In the genomic region with DNA sequence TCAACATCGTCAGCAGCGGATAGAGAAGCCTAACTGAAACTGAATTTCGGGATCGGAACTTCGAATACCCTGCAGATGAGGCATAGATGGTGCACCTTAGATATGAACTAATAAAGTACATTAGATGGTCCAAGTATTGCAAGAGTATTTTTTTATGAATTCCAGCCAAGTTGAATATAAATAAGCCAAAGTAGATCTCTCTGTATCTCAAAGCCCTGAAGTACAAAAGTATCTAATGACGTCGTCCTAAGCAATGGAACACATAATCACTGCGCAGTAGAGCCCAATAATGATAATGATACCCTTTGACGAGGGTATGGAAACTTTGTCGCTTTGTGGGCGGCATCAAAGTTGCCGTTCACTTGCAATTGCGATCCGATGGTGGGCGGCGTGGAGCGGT, we compare ENCODE assay signal across 3 fruit fly cellular contexts.
A peak's percentile ranks its signal among the peaks of the same experiment; 100 is the strongest.
TF ChIP-seq lines count a peak whose summit lies in the region.

No protein-coding gene starts in this region.

- TF ChIP-seq CTCF in whole organism, embryonic (GFP tag; optimal IDR thresholded peaks at IDR 0.05; lab: Kevin White, UChicago) = no peak

TF ChIP-seq in whole organism, embryonic, 481 proteins besides CTCF, POLR2A, EP300 and RAD21 (continues in another document):
- no peak for TF ChIP-seq cad (GFP tag; optimal IDR thresholded peaks at IDR 0.05; lab: Kevin White, UChicago)
- TF ChIP-seq fd102C (GFP tag; optimal IDR thresholded peaks at IDR 0.05; lab: Kevin White, UChicago) = no peak
- 0 out of 2 replicates have a peak, but pooled peaks have one; percentile 19 for TF ChIP-seq sisA (GFP tag; IDR thresholded peaks at IDR 0.05; lab: Robert Waterston, UW)
- TF ChIP-seq insv (GFP tag; optimal IDR thresholded peaks at IDR 0.05; lab: Kevin White, UChicago) = no peak
- TF ChIP-seq D (optimal IDR thresholded peaks at IDR 0.05; lab: Kevin White, UChicago) = no peak
- no peak for TF ChIP-seq D (GFP tag; optimal IDR thresholded peaks at IDR 0.05; lab: Kevin White, UChicago)
- no peak for TF ChIP-seq trh (GFP tag; optimal IDR thresholded peaks at IDR 0.05; lab: Kevin White, UChicago)
- TF ChIP-seq CG31441 (GFP tag; IDR thresholded peaks at IDR 0.05; lab: Robert Waterston, UW) = 0 out of 2 replicates have a peak, but pooled peaks have one; percentile 27
- TF ChIP-seq CG9437 (GFP tag; optimal IDR thresholded peaks at IDR 0.05; lab: Kevin White, UChicago) = peak; percentile 4
- no peak for TF ChIP-seq CG17802 (tag; optimal IDR thresholded peaks at IDR 0.05; lab: Kevin White, UChicago)
- peak; percentile 21 for TF ChIP-seq CG2678 (tag; optimal IDR thresholded peaks at IDR 0.05; lab: Kevin White, UChicago)
- no peak for TF ChIP-seq Lhr (GFP tag; optimal IDR thresholded peaks at IDR 0.05; lab: Kevin White, UChicago)
- TF ChIP-seq CG10959 (GFP tag; IDR thresholded peaks at IDR 0.05; lab: Robert Waterston, UW) = no peak
- TF ChIP-seq Hr51 (GFP tag; optimal IDR thresholded peaks at IDR 0.05; lab: Kevin White, UChicago) = peak in 1 of 2 experiments; percentile 23
- TF ChIP-seq CG17361 (GFP tag; IDR thresholded peaks at IDR 0.05; lab: Robert Waterston, UW) = 0 out of 3 replicates have a peak, but pooled peaks have one; percentile 24
- no peak for TF ChIP-seq ash1 (GFP tag; optimal IDR thresholded peaks at IDR 0.05; lab: Kevin White, UChicago)
- TF ChIP-seq CG11456 (GFP tag; IDR thresholded peaks at IDR 0.05; lab: Robert Waterston, UW) = no peak
- TF ChIP-seq Sox102F (GFP tag; optimal IDR thresholded peaks at IDR 0.05; lab: Kevin White, UChicago) = peak; percentile 12
- TF ChIP-seq gem (tag; optimal IDR thresholded peaks at IDR 0.05; lab: Kevin White, UChicago) = peak; percentile 10
- 0 out of 2 replicates have a peak, but pooled peaks have one; percentile 11 for TF ChIP-seq Ptx1 (GFP tag; IDR thresholded peaks at IDR 0.05; lab: Robert Waterston, UW)
- no peak for TF ChIP-seq luna (GFP tag; optimal IDR thresholded peaks at IDR 0.05; lab: Kevin White, UChicago)
- peak; percentile 37 for TF ChIP-seq dmrt99B (tag; optimal IDR thresholded peaks at IDR 0.05; lab: Kevin White, UChicago)
- TF ChIP-seq sr (GFP tag; IDR thresholded peaks at IDR 0.05; lab: Robert Waterston, UW) = peak; percentile 69; the same call in 1 of the 3 replicates
- TF ChIP-seq crp (GFP tag; optimal IDR thresholded peaks at IDR 0.05; lab: Kevin White, UChicago) = no peak
- peak; percentile 7 for TF ChIP-seq Atf3 (GFP tag; optimal IDR thresholded peaks at IDR 0.05; lab: Kevin White, UChicago)
- peak in 1 of 2 experiments; percentile 24 for TF ChIP-seq bsh (GFP tag; optimal IDR thresholded peaks at IDR 0.05; lab: Kevin White, UChicago)
- TF ChIP-seq D19B (GFP tag; optimal IDR thresholded peaks at IDR 0.05; lab: Kevin White, UChicago) = peak; percentile 47
- TF ChIP-seq CG14050 (GFP tag; IDR thresholded peaks at IDR 0.05; lab: Robert Waterston, UW) = no peak

TF ChIP-seq in whole organism, prepupa, 60 proteins besides CTCF, POLR2A, EP300 and RAD21:
- 0 out of 2 replicates have a peak, but pooled peaks have one; percentile 31 for TF ChIP-seq CG11294 (GFP tag; IDR thresholded peaks at IDR 0.05; lab: Robert Waterston, UW)
- no peak for TF ChIP-seq Sox14 (GFP tag; optimal IDR thresholded peaks at IDR 0.05; lab: Kevin White, UChicago)
- peak; percentile 46; the same call in 2 of the 3 replicates for TF ChIP-seq eg (GFP tag; IDR thresholded peaks at IDR 0.05; lab: Robert Waterston, UW)
- TF ChIP-seq Eip78C (GFP tag; lab: Kevin White, UChicago) = peak; percentile 16
- TF ChIP-seq CG6276 (GFP tag; optimal IDR thresholded peaks at IDR 0.05; lab: Kevin White, UChicago) = peak; percentile 34
- TF ChIP-seq Eip93F (GFP tag; optimal IDR thresholded peaks at IDR 0.05; lab: Kevin White, UChicago) = no peak
- TF ChIP-seq Ets21C (GFP tag; optimal IDR thresholded peaks at IDR 0.05; lab: Kevin White, UChicago) = no peak
- TF ChIP-seq achi (GFP tag; optimal IDR thresholded peaks at IDR 0.05; lab: Kevin White, UChicago) = peak; percentile 17
- no peak for TF ChIP-seq CG6163 (GFP tag; IDR thresholded peaks at IDR 0.05; lab: Robert Waterston, UW)
- peak; percentile 64 for TF ChIP-seq CG32006 (GFP tag; optimal IDR thresholded peaks at IDR 0.05; lab: Kevin White, UChicago)
- TF ChIP-seq esn (GFP tag; optimal IDR thresholded peaks at IDR 0.05; lab: Kevin White, UChicago) = no peak
- TF ChIP-seq dac (GFP tag; optimal IDR thresholded peaks at IDR 0.05; lab: Kevin White, UChicago) = peak; percentile 13
- TF ChIP-seq Hr4 (GFP tag; optimal IDR thresholded peaks at IDR 0.05; lab: Kevin White, UChicago) = peak; percentile 48
- no peak for TF ChIP-seq CG7368 (GFP tag; optimal IDR thresholded peaks at IDR 0.05; lab: Kevin White, UChicago)
- TF ChIP-seq CG6792 (GFP tag; optimal IDR thresholded peaks at IDR 0.05; lab: Kevin White, UChicago) = no peak
- no peak for TF ChIP-seq ss (GFP tag; optimal IDR thresholded peaks at IDR 0.05; lab: Kevin White, UChicago)
- TF ChIP-seq CG10631 (GFP tag; optimal IDR thresholded peaks at IDR 0.05; lab: Kevin White, UChicago) = peak; percentile 15
- TF ChIP-seq fkh (GFP tag; optimal IDR thresholded peaks at IDR 0.05; lab: Kevin White, UChicago) = no peak
- peak; percentile 30; the same call in 1 of the 2 replicates for TF ChIP-seq CG15336 (GFP tag; IDR thresholded peaks at IDR 0.05; lab: Robert Waterston, UW)
- TF ChIP-seq cyc (GFP tag; optimal IDR thresholded peaks at IDR 0.05; lab: Kevin White, UChicago) = no peak
- TF ChIP-seq CG4318 (GFP tag; optimal IDR thresholded peaks at IDR 0.05; lab: Kevin White, UChicago) = peak; percentile 2

TF ChIP-seq in whole organism, pupa, 21 proteins besides CTCF, POLR2A, EP300 and RAD21:
- TF ChIP-seq fd96Ca (GFP tag; IDR thresholded peaks at IDR 0.05; lab: Robert Waterston, UW) (peak; percentile 51; the same call in 2 of the 3 replicates), CG8159 (tag; optimal IDR thresholded peaks at IDR 0.05; lab: Kevin White, UChicago) (no peak), Ets98B (GFP tag; IDR thresholded peaks at IDR 0.05; lab: Robert Waterston, UW) (peak; percentile 12; the same call in 1 of the 2 replicates), CG9948 (tag; optimal IDR thresholded peaks at IDR 0.05; lab: Kevin White, UChicago) (no peak), Pif1B (GFP tag; optimal IDR thresholded peaks at IDR 0.05; lab: Kevin White, UChicago) (no peak), CG13204 (GFP tag; optimal IDR thresholded peaks at IDR 0.05; lab: Kevin White, UChicago) (no peak), D1 (tag; optimal IDR thresholded peaks at IDR 0.05; lab: Kevin White, UChicago) (no peak), rn (GFP tag; IDR thresholded peaks at IDR 0.05; lab: Robert Waterston, UW) (no peak), CG14655 (GFP tag; optimal IDR thresholded peaks at IDR 0.05; lab: Kevin White, UChicago) (peak; percentile 36), CG34367 (tag; optimal IDR thresholded peaks at IDR 0.05; lab: Kevin White, UChicago) (no peak), CG32121 (GFP tag; IDR thresholded peaks at IDR 0.05; lab: Robert Waterston, UW) (peak; percentile 49), CG4496 (GFP tag; IDR thresholded peaks at IDR 0.05; lab: Robert Waterston, UW) (no peak), gl (tag; optimal IDR thresholded peaks at IDR 0.05; lab: Kevin White, UChicago) (no peak), CG12605 (GFP tag; IDR thresholded peaks at IDR 0.05; lab: Robert Waterston, UW) (0 out of 2 replicates have a peak, but pooled peaks have one; percentile 11), CG10348 (GFP tag; IDR thresholded peaks at IDR 0.05; lab: Robert Waterston, UW) (no peak), EcR (GFP tag; optimal IDR thresholded peaks at IDR 0.05; lab: Kevin White, UChicago) (no peak), CG17806 (tag; optimal IDR thresholded peaks at IDR 0.05; lab: Kevin White, UChicago) (no peak), Snoo (tag; optimal IDR thresholded peaks at IDR 0.05; lab: Kevin White, UChicago) (no peak), CG8301 (tag; optimal IDR thresholded peaks at IDR 0.05; lab: Kevin White, UChicago) (peak; percentile 32), Pif1A (GFP tag; optimal IDR thresholded peaks at IDR 0.05; lab: Kevin White, UChicago) (no peak)
